Worm (Caenorhabditis elegans) whole organism, young adult: ENCODE data around the gene B0303.7.

Source experiments
- B0035.1 ChIP-seq: sonication (generic microtip); optimal IDR thresholded peaks from 2 replicates; lab custom pipeline; 2016; ENCODE audit warnings: missing genetic modification characterization, mild to moderate bottlenecking, missing compliant biosample characterization, missing genotype, missing genetic modification reagents
- B0261.1 ChIP-seq: sonication (generic microtip); optimal IDR thresholded peaks from 2 replicates; lab custom pipeline; 2016; ENCODE audit warnings: mild to moderate bottlenecking, missing genetic modification characterization, moderate library complexity, missing compliant biosample characterization
- D2030.7 ChIP-seq: fragments of 200-800 bp; sonication (Bioruptor generic); IDR thresholded peaks from 2 replicates; pipeline ENCODE4 v1.3.6; 2022; ENCODE audit warnings: missing genetic modification reagents, missing genetic modification characterization, missing compliant biosample characterization
- F23B12.7 ChIP-seq: sonication (generic microtip); optimal IDR thresholded peaks from 2 replicates; lab custom pipeline; 2017; ENCODE audit warnings: missing genetic modification characterization, mild to moderate bottlenecking, missing compliant biosample characterization, antibody characterized with exemption, moderate library complexity; ENCODE audit not compliant: insufficient read depth
- F37B4.10 ChIP-seq: fragments of 200-800 bp; sonication (Bioruptor generic); IDR thresholded peaks from 2 replicates; pipeline ENCODE4 v1.3.6; 2022; ENCODE audit warnings: missing genetic modification characterization, missing compliant biosample characterization
- F49E8.2 ChIP-seq: sonication (generic microtip); optimal IDR thresholded peaks from 3 replicates; lab custom pipeline; 2017; ENCODE audit warnings: missing genetic modification characterization, mild to moderate bottlenecking, missing compliant biosample characterization, antibody characterized with exemption, moderate library complexity; ENCODE audit not compliant: insufficient read depth
- F57A8.1 ChIP-seq: fragments of 200-800 bp; sonication (Bioruptor generic); optimal IDR thresholded peaks from 2 replicates; lab custom pipeline; 2018; ENCODE audit warnings: mild to moderate bottlenecking, missing genetic modification characterization, moderate library complexity, missing compliant biosample characterization
- K12H6.12 ChIP-seq: fragments of 200-800 bp; sonication (Bioruptor generic); optimal IDR thresholded peaks from 2 replicates; lab custom pipeline; 2018; ENCODE audit warnings: mild to moderate bottlenecking, missing genetic modification characterization, missing compliant biosample characterization
- T07F8.4 ChIP-seq: sonication (generic microtip); optimal IDR thresholded peaks from 2 replicates; lab custom pipeline; 2016; ENCODE audit warnings: mild to moderate bottlenecking, missing genetic modification characterization, moderate library complexity, missing compliant biosample characterization
- Y56A3A.18 ChIP-seq: fragments of 200-800 bp; sonication (Bioruptor generic); IDR thresholded peaks from 2 replicates; pipeline ENCODE4 v1.3.6; 2022; ENCODE audit warnings: missing genetic modification reagents, missing genetic modification characterization, missing compliant biosample characterization
- Y67H2A.10 ChIP-seq: fragments of 200-800 bp; sonication (Bioruptor generic); conservative IDR thresholded peaks from 2 replicates; pipeline ENCODE4 v1.3.6; 2022; ENCODE audit warnings: missing genetic modification reagents, missing genetic modification characterization, missing compliant biosample characterization
- akir-1 ChIP-seq: fragments of 200-800 bp; sonication (Bioruptor generic); optimal IDR thresholded peaks from 2 replicates; lab custom pipeline; 2018; ENCODE audit warnings: mild to moderate bottlenecking, missing genetic modification characterization, moderate library complexity, missing compliant biosample characterization
- aptf-2 ChIP-seq: fragments of 200-800 bp; sonication (Bioruptor generic); conservative IDR thresholded peaks from 2 replicates; pipeline ENCODE4 v1.3.6; 2022; ENCODE audit warnings: missing genetic modification reagents, missing genetic modification characterization, missing compliant biosample characterization
- atf-7 ChIP-seq: sonication (generic microtip); optimal IDR thresholded peaks from 2 replicates; lab custom pipeline; 2017; ENCODE audit warnings: mild to moderate bottlenecking, missing genetic modification characterization, missing compliant biosample characterization
- attf-3 ChIP-seq: fragments of 200-800 bp; sonication (Bioruptor generic); conservative IDR thresholded peaks from 2 replicates; pipeline ENCODE4 v1.3.6; 2022; ENCODE audit warnings: missing genetic modification reagents, missing genetic modification characterization, missing compliant biosample characterization
- bed-1 ChIP-seq: fragments of 200-800 bp; sonication (Bioruptor generic); IDR thresholded peaks from 2 replicates; pipeline ENCODE4 v1.3.6; 2022; ENCODE audit warnings: missing genetic modification reagents, missing genetic modification characterization, missing compliant biosample characterization
- cebp-1 ChIP-seq, 2 experiments: fragments of 200-800 bp in 1 of 2; sonication (Bioruptor generic) in 1 of 2; sonication (generic microtip) in 1 of 2; IDR thresholded peaks in 1 of 2; optimal IDR thresholded peaks in 1 of 2; 2 replicates each; pipeline versions ENCODE4 v1.3.6 to Lab custom; 2017 to 2022; ENCODE audit warnings: missing compliant biosample characterization in 2 of 2, missing genetic modification characterization in 2 of 2, mild to moderate bottlenecking in 1 of 2, missing genetic modification reagents in 1 of 2, moderate library complexity in 1 of 2
- ceh-100 ChIP-seq: fragments of 200-800 bp; sonication (Bioruptor generic); IDR thresholded peaks from 2 replicates; pipeline ENCODE4 v1.3.6; 2022; ENCODE audit warnings: missing genetic modification reagents, missing genetic modification characterization, missing compliant biosample characterization
- ceh-79 ChIP-seq: sonication (generic microtip); optimal IDR thresholded peaks from 2 replicates; lab custom pipeline; 2017; ENCODE audit warnings: mild to moderate bottlenecking, missing genetic modification characterization, missing compliant biosample characterization
- ceh-91 ChIP-seq: fragments of 200-800 bp; sonication (Bioruptor generic); IDR thresholded peaks from 2 replicates; pipeline ENCODE4 v1.3.6; 2022; ENCODE audit warnings: missing genetic modification reagents, missing genetic modification characterization, missing compliant biosample characterization
- dpl-1 ChIP-seq: fragments of 150-350 bp; optimal IDR thresholded peaks from 2 replicates; lab custom pipeline; 2014; ENCODE audit warnings: missing biosample characterization, missing genetic modification reagents, missing genetic modification characterization
- egl-44 ChIP-seq: fragments of 200-800 bp; sonication (Bioruptor generic); IDR thresholded peaks from 2 replicates; pipeline ENCODE4 v1.3.6; 2022; ENCODE audit warnings: missing genetic modification reagents, missing genetic modification characterization, missing compliant biosample characterization
- ets-4 ChIP-seq: fragments of 200-800 bp; sonication (Bioruptor generic); optimal IDR thresholded peaks from 2 replicates; lab custom pipeline; 2018; ENCODE audit warnings: mild to moderate bottlenecking, missing genetic modification characterization, missing compliant biosample characterization
- gei-17 ChIP-seq: fragments of 200-800 bp; sonication (Bioruptor generic); optimal IDR thresholded peaks from 2 replicates; lab custom pipeline; 2018; ENCODE audit warnings: mild to moderate bottlenecking, missing genetic modification characterization, missing compliant biosample characterization
- hmg-1.2 ChIP-seq: fragments of 200-800 bp; sonication (Bioruptor generic); IDR thresholded peaks from 2 replicates; pipeline ENCODE4 v1.3.6; 2022; ENCODE audit warnings: missing genetic modification reagents, missing genetic modification characterization, missing compliant biosample characterization
- let-607 ChIP-seq, 2 experiments: fragments of 200-800 bp in 1 of 2; sonication (Bioruptor generic) in 1 of 2; sonication (generic microtip) in 1 of 2; optimal IDR thresholded peaks; 2 replicates each; lab custom pipeline; 2016 to 2018; ENCODE audit warnings: mild to moderate bottlenecking in 2 of 2, missing compliant biosample characterization in 2 of 2, missing genetic modification characterization in 2 of 2, moderate library complexity in 2 of 2, missing genotype in 1 of 2
- lin-40 ChIP-seq: sonication (generic microtip); optimal IDR thresholded peaks from 2 replicates; lab custom pipeline; 2016; ENCODE audit warnings: missing genetic modification characterization, mild to moderate bottlenecking, missing compliant biosample characterization, missing genotype, missing genetic modification reagents
- lin-54 ChIP-seq: fragments of 200-800 bp; sonication (Bioruptor generic); optimal IDR thresholded peaks from 2 replicates; lab custom pipeline; 2018; ENCODE audit warnings: mild to moderate bottlenecking, missing genetic modification characterization, missing compliant biosample characterization
- madf-6 ChIP-seq: fragments of 200-800 bp; sonication (Bioruptor generic); IDR thresholded peaks from 2 replicates; pipeline ENCODE4 v1.3.6; 2022; ENCODE audit warnings: missing genetic modification reagents, missing genetic modification characterization, missing compliant biosample characterization
- mcd-1 ChIP-seq: fragments of 200-800 bp; sonication (Bioruptor generic); IDR thresholded peaks from 2 replicates; pipeline ENCODE4 v1.3.6; 2022; ENCODE audit warnings: missing genetic modification reagents, missing genetic modification characterization, missing compliant biosample characterization
- mxl-1 ChIP-seq: sonication (generic microtip); optimal IDR thresholded peaks from 2 replicates; lab custom pipeline; 2016; ENCODE audit warnings: missing genetic modification characterization, missing compliant biosample characterization
- nfya-1 ChIP-seq: sonication (generic microtip); optimal IDR thresholded peaks from 2 replicates; lab custom pipeline; 2017; ENCODE audit warnings: antibody characterized with exemption, missing compliant biosample characterization, missing genetic modification characterization, borderline replicate concordance; ENCODE audit not compliant: insufficient read depth
- nfyb-1 ChIP-seq: fragments of 200-800 bp; sonication (Bioruptor generic); IDR thresholded peaks from 2 replicates; pipeline ENCODE4 v1.3.6; 2022; ENCODE audit warnings: missing genetic modification reagents, missing genetic modification characterization, missing compliant biosample characterization
- rcor-1 ChIP-seq: fragments of 200-800 bp; sonication (Bioruptor generic); IDR thresholded peaks from 2 replicates; pipeline ENCODE4 v1.3.6; 2022; ENCODE audit warnings: missing genetic modification reagents, missing genetic modification characterization, missing compliant biosample characterization
- repo-1 ChIP-seq: sonication (generic microtip); optimal IDR thresholded peaks from 2 replicates; lab custom pipeline; 2017; ENCODE audit warnings: mild to moderate bottlenecking, missing genetic modification characterization, missing compliant biosample characterization
- snpc-1.3 ChIP-seq: sonication (generic microtip); optimal IDR thresholded peaks from 2 replicates; lab custom pipeline; 2017; ENCODE audit warnings: missing genetic modification characterization, mild to moderate bottlenecking, missing compliant biosample characterization, antibody characterized with exemption, moderate library complexity, missing genotype, missing genetic modification reagents; ENCODE audit not compliant: insufficient read depth
- sptf-2 ChIP-seq: fragments of 200-800 bp; sonication (Bioruptor generic); optimal IDR thresholded peaks from 2 replicates; lab custom pipeline; 2018; ENCODE audit warnings: mild to moderate bottlenecking, missing genetic modification characterization, missing compliant biosample characterization
- tbp1 ChIP-seq: fragments of 200-800 bp; sonication (Bioruptor generic); optimal IDR thresholded peaks from 2 replicates; lab custom pipeline; 2018; ENCODE audit warnings: mild to moderate bottlenecking, missing genetic modification characterization, missing compliant biosample characterization
- tlf-1 ChIP-seq: fragments of 200-800 bp; sonication (Bioruptor generic); optimal IDR thresholded peaks from 2 replicates; lab custom pipeline; 2018; ENCODE audit warnings: mild to moderate bottlenecking, missing genetic modification characterization, missing compliant biosample characterization
- zfh-2 ChIP-seq: fragments of 200-800 bp; sonication (Bioruptor generic); conservative IDR thresholded peaks from 2 replicates; pipeline ENCODE4 v1.3.6; 2022; ENCODE audit warnings: missing genetic modification reagents, missing genetic modification characterization, missing compliant biosample characterization
- ztf-22 ChIP-seq: fragments of 200-800 bp; sonication (Bioruptor generic); optimal IDR thresholded peaks from 2 replicates; lab custom pipeline; 2018; ENCODE audit warnings: mild to moderate bottlenecking, missing genetic modification characterization, moderate library complexity, missing compliant biosample characterization
- ztf-28 ChIP-seq: fragments of 200-800 bp; sonication (Bioruptor generic); IDR thresholded peaks from 2 replicates; pipeline ENCODE4 v1.3.6; 2022; ENCODE audit warnings: missing genetic modification reagents, missing genetic modification characterization, missing compliant biosample characterization
- ztf-3 ChIP-seq: fragments of 200-800 bp; sonication (Bioruptor generic); optimal IDR thresholded peaks from 2 replicates; lab custom pipeline; 2018; ENCODE audit warnings: mild to moderate bottlenecking, missing genetic modification characterization, missing compliant biosample characterization

The B0303.7 gene

DNA sequence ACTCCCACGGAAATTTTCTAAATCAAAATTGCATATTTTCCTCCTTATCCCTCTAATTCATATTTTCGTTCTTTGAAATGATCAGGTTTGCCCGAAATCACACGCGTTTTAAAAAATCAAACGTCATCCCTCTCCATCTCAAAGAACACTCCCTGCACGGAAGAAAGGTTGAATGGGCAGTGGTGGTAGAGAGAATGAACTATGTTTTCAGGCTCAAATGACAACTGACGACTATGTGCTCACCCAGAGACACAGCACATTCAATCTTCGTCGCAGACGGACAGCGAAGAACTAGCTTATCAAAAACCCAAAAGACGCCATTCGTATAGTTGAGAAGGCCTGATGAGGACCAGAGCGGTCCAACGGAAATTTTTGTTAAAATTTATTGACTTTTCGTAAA is 46.4 kb downstream of the B0303.7 start:
- TF ChIP-seq bed-1 (GFP tag; lab: Robert Waterston, UW) (no peak), lin-54 (GFP tag; lab: Kevin White, UChicago) (no peak), F37B4.10 (GFP tag; lab: Robert Waterston, UW) (0 out of 2 replicates have a peak, but pooled peaks have one; percentile 46), ceh-91 (GFP tag; lab: Robert Waterston, UW) (no peak), repo-1 (tag; lab: Kevin White, UChicago) (no peak)

DNA sequence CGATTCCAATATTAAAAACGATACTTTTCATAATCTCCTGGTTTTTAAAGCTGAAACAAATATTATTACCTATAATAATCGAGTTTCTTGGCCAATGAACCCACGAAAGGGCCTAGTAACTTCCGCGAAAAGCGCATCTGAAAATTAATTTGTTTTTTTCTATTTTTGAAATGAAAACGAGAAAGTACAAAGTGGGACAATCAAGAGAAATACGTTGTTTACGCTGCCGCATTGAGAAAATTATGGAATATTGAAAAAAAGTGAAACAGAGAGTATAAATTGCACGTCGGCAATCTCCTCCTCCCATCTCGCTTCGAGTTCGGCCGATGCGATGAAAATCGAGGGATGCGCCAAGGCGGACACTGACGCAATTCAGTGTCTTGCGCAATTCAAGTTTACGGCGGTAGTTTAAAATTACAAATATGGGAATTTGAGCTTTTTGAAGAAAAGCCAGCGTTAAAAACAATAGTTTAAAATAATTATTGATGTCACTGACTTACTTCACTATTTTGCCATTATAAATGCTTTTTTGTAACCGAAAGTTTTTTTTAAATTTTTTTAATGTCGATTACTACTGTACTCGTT is 47.9 kb downstream of the B0303.7 start, which contains the start of gene pdhk-2:
TSS of gene pdhk-2 (minus strand) at position 137 of the 585 bp plus-strand sequence.
- TF ChIP-seq T07F8.4 (tag; lab: Kevin White, UChicago) (no peak), ceh-79 (tag; lab: Kevin White, UChicago) (no peak), mxl-1 (tag; lab: Kevin White, UChicago) (no peak), gei-17 (peak; percentile 76), nfya-1 (no peak), zfh-2 (GFP tag; lab: Robert Waterston, UW) (no peak), F49E8.2 (tag; lab: Kevin White, UChicago) (peak; percentile 70), Y56A3A.18 (GFP tag; lab: Robert Waterston, UW) (peak; percentile 70; the same call in 1 of the 2 replicates), aptf-2 (GFP tag; lab: Robert Waterston, UW) (no peak), ceh-100 (GFP tag; lab: Robert Waterston, UW) (peak; percentile 64), Y67H2A.10 (GFP tag; lab: Robert Waterston, UW) (no peak), ztf-28 (GFP tag; lab: Robert Waterston, UW) (no peak), mcd-1 (GFP tag; lab: Robert Waterston, UW) (peak; percentile 93), ets-4 (GFP tag; lab: Kevin White, UChicago) (peak; percentile 3), tbp1 (peak; percentile 74), snpc-1.3 (peak; percentile 32), sptf-2 (GFP tag; lab: Kevin White, UChicago) (no peak), let-607 (tag; optimal IDR thresholded peaks at IDR 0.05; lab: Kevin White, UChicago) (peak; percentile 39 to 71), F23B12.7 (tag; lab: Kevin White, UChicago) (peak; percentile 82), cebp-1 (GFP tag; IDR thresholded peaks at IDR 0.05; lab: Robert Waterston, UW) (peak; percentile 72; the same call in 1 of the 2 replicates), cebp-1 (tag; optimal IDR thresholded peaks at IDR 0.05; lab: Kevin White, UChicago) (peak; percentile 91), lin-40 (peak; percentile 94), ztf-3 (no peak), rcor-1 (GFP tag; lab: Robert Waterston, UW) (peak; percentile 91), ztf-22 (GFP tag; lab: Kevin White, UChicago) (no peak), madf-6 (GFP tag; lab: Robert Waterston, UW) (peak; percentile 89), repo-1 (tag; lab: Kevin White, UChicago) (peak; percentile 87), K12H6.12 (tag; lab: Kevin White, UChicago) (peak; percentile 70), atf-7 (tag; lab: Kevin White, UChicago) (peak; percentile 58), ceh-91 (GFP tag; lab: Robert Waterston, UW) (peak; percentile 68), akir-1 (GFP tag; lab: Kevin White, UChicago) (no peak), lin-54 (GFP tag; lab: Kevin White, UChicago) (peak; percentile 99), dpl-1 (GFP tag; lab: Kevin White, UChicago) (peak; percentile 96), B0035.1 (tag; lab: Kevin White, UChicago) (peak; percentile 50), egl-44 (no peak), F37B4.10 (GFP tag; lab: Robert Waterston, UW) (no peak), hmg-1.2 (GFP tag; lab: Robert Waterston, UW) (peak; percentile 68), attf-3 (peak; percentile 81), tlf-1 (GFP tag; lab: Kevin White, UChicago) (peak; percentile 88), B0261.1 (tag; lab: Kevin White, UChicago) (peak; percentile 18), D2030.7 (GFP tag; lab: Robert Waterston, UW) (peak; percentile 74), nfyb-1 (GFP tag; lab: Robert Waterston, UW) (peak; percentile 82), F57A8.1 (no peak)
